Worm (Caenorhabditis elegans): ENCODE data around the gene srj-6.

- no peak for TF ChIP-seq snpc-1.1 (tag; optimal IDR thresholded peaks at IDR 0.05; ENCODE audit: insufficient read depth)
- no peak for TF ChIP-seq aptf-2 (GFP tag; conservative IDR thresholded peaks at IDR 0.05)
These were observed 25.4 kb upstream of the srj-6 start, which contains the start of gene srx-22 for ce11 chrV:679663-680062.
